Worm (Caenorhabditis elegans) whole organism, L3 larva: Measurements from ENCODE around the gene cra-1.

Source experiments
- aly-2 ChIP-seq: fragments of 150-350 bp; optimal IDR thresholded peaks from 2 replicates; lab custom pipeline; 2014; ENCODE audit warnings: missing biosample characterization, missing genetic modification characterization
- ama-1 ChIP-seq: fragments of 150-350 bp; optimal IDR thresholded peaks from 2 replicates; lab custom pipeline; 2018
- ceh-16 ChIP-seq: sonication (generic microtip); optimal IDR thresholded peaks from 2 replicates; lab custom pipeline; 2017; ENCODE audit warnings: missing biosample characterization, missing genetic modification characterization
- ceh-28 ChIP-seq: fragments of 150-350 bp; optimal IDR thresholded peaks from 2 replicates; lab custom pipeline; 2014; ENCODE audit warnings: missing biosample characterization, missing genetic modification reagents, missing genetic modification characterization
- ceh-82 ChIP-seq: fragments of 150-350 bp; optimal IDR thresholded peaks from 2 replicates; lab custom pipeline; 2014; ENCODE audit warnings: missing biosample characterization, missing genetic modification characterization
- daf-12 ChIP-seq: fragments of 150-350 bp; optimal IDR thresholded peaks from 2 replicates; lab custom pipeline; 2014; ENCODE audit warnings: missing biosample characterization, missing genetic modification reagents, missing genetic modification characterization
- egl-5 ChIP-seq: fragments of 150-350 bp; optimal IDR thresholded peaks from 2 replicates; lab custom pipeline; 2017; ENCODE audit warnings: missing biosample characterization, missing genetic modification reagents, missing genetic modification characterization, inconsistent platforms
- elt-1 ChIP-seq: fragments of 150-350 bp; optimal IDR thresholded peaks from 2 replicates; lab custom pipeline; 2014; ENCODE audit warnings: missing biosample characterization, missing genetic modification characterization
- elt-2 ChIP-seq: sonication (generic microtip); optimal IDR thresholded peaks from 2 replicates; lab custom pipeline; 2016; ENCODE audit warnings: missing genetic modification reagents, mild to moderate bottlenecking, missing genetic modification characterization, missing compliant biosample characterization
- eor-1 ChIP-seq, 2 experiments: fragments of 150-350 bp; optimal IDR thresholded peaks; 2 replicates each; lab custom pipeline; 2014 to 2018; ENCODE audit warnings: missing biosample characterization in 2 of 2, missing genetic modification characterization in 2 of 2
- fkh-10 ChIP-seq: sonication (generic microtip); optimal IDR thresholded peaks from 2 replicates; lab custom pipeline; 2017; ENCODE audit warnings: missing biosample characterization, missing genetic modification reagents, missing genetic modification characterization
- fkh-2 ChIP-seq: fragments of 150-350 bp; optimal IDR thresholded peaks from 2 replicates; lab custom pipeline; 2014; ENCODE audit warnings: missing biosample characterization, missing genetic modification reagents, missing genetic modification characterization
- fos-1 ChIP-seq: fragments of 150-350 bp; optimal IDR thresholded peaks from 2 replicates; lab custom pipeline; 2014; ENCODE audit warnings: missing biosample characterization, missing genetic modification characterization
- hmg-11 ChIP-seq: sonication (generic microtip); optimal IDR thresholded peaks from 2 replicates; lab custom pipeline; 2016; ENCODE audit warnings: missing genetic modification characterization, missing compliant biosample characterization
- jun-1 ChIP-seq: fragments of 150-350 bp; optimal IDR thresholded peaks from 2 replicates; lab custom pipeline; 2014; ENCODE audit warnings: missing biosample characterization, missing genetic modification reagents, missing genetic modification characterization
- lin-15B ChIP-seq: fragments of 150-350 bp; optimal IDR thresholded peaks from 2 replicates; lab custom pipeline; 2014; ENCODE audit warnings: missing biosample characterization, missing genetic modification characterization
- lin-39 ChIP-seq: fragments of 150-350 bp; optimal IDR thresholded peaks from 2 replicates; lab custom pipeline; 2018; ENCODE audit warnings: missing biosample characterization, missing genetic modification reagents, missing genetic modification characterization
- lsy-12 ChIP-seq: sonication (generic microtip); optimal IDR thresholded peaks from 2 replicates; lab custom pipeline; 2016; ENCODE audit warnings: mild to moderate bottlenecking, missing genetic modification characterization, missing compliant biosample characterization
- mdl-1 ChIP-seq: fragments of 150-350 bp; optimal IDR thresholded peaks from 2 replicates; lab custom pipeline; 2014; ENCODE audit warnings: missing biosample characterization, missing genetic modification characterization
- nfya-1 ChIP-seq: sonication (generic microtip); optimal IDR thresholded peaks from 2 replicates; lab custom pipeline; 2017; ENCODE audit warnings: missing genetic modification characterization, mild to moderate bottlenecking, missing compliant biosample characterization, antibody characterized with exemption, moderate library complexity; ENCODE audit not compliant: insufficient read depth
- nhr-11 ChIP-seq: fragments of 150-350 bp; optimal IDR thresholded peaks from 2 replicates; lab custom pipeline; 2014; ENCODE audit warnings: missing biosample characterization, missing genetic modification characterization
- nhr-12 ChIP-seq: fragments of 150-350 bp; optimal IDR thresholded peaks from 2 replicates; lab custom pipeline; 2014; ENCODE audit warnings: missing biosample characterization, missing genetic modification characterization
- nhr-23 ChIP-seq: fragments of 150-350 bp; optimal IDR thresholded peaks from 2 replicates; lab custom pipeline; 2014; ENCODE audit warnings: missing biosample characterization, missing genetic modification reagents, missing genetic modification characterization
- nhr-25 ChIP-seq: sonication (generic microtip); optimal IDR thresholded peaks from 2 replicates; lab custom pipeline; 2017; ENCODE audit warnings: missing biosample characterization, missing genetic modification characterization
- nhr-28 ChIP-seq: fragments of 150-350 bp; optimal IDR thresholded peaks from 2 replicates; lab custom pipeline; 2014; ENCODE audit warnings: missing biosample characterization, missing genetic modification characterization
- nhr-43 ChIP-seq: sonication (generic microtip); optimal IDR thresholded peaks from 2 replicates; lab custom pipeline; 2016; ENCODE audit warnings: mild to moderate bottlenecking, missing genetic modification characterization, missing compliant biosample characterization; ENCODE audit not compliant: poor library complexity, severe bottlenecking
- nhr-67 ChIP-seq: fragments of 150-350 bp; optimal IDR thresholded peaks from 2 replicates; lab custom pipeline; 2014; ENCODE audit warnings: missing biosample characterization, missing genetic modification characterization
- nhr-76 ChIP-seq: fragments of 150-350 bp; sonication (generic microtip); optimal IDR thresholded peaks from 5 replicates; lab custom pipeline; 2014; ENCODE audit warnings: missing biosample characterization, missing genetic modification characterization
- nhr-77 ChIP-seq: fragments of 150-350 bp; optimal IDR thresholded peaks from 2 replicates; lab custom pipeline; 2014; ENCODE audit warnings: missing biosample characterization, missing genetic modification characterization
- pha-4 ChIP-seq: fragments of 150-350 bp; optimal IDR thresholded peaks from 2 replicates; lab custom pipeline; 2014; ENCODE audit warnings: missing biosample characterization, missing genetic modification reagents, missing genetic modification characterization
- pqm-1 ChIP-seq: fragments of 150-350 bp; optimal IDR thresholded peaks from 2 replicates; lab custom pipeline; 2017; ENCODE audit warnings: missing biosample characterization, missing genetic modification characterization, inconsistent platforms
- skn-1 ChIP-seq: fragments of 150-350 bp; optimal IDR thresholded peaks from 2 replicates; lab custom pipeline; 2014; ENCODE audit warnings: missing biosample characterization, missing genetic modification characterization
- snpc-4 ChIP-seq: fragments of 150-350 bp; optimal IDR thresholded peaks from 2 replicates; lab custom pipeline; 2014; ENCODE audit warnings: missing biosample characterization, missing genetic modification characterization
- unc-39 ChIP-seq: sonication (generic microtip); optimal IDR thresholded peaks from 4 replicates; lab custom pipeline; 2017; ENCODE audit warnings: missing biosample characterization, missing genetic modification characterization
- unc-62 ChIP-seq: fragments of 150-350 bp; sonication (generic microtip); optimal IDR thresholded peaks from 4 replicates; lab custom pipeline; 2014; ENCODE audit warnings: missing biosample characterization, missing genetic modification reagents, missing genetic modification characterization
- zag-1 ChIP-seq: fragments of 150-350 bp; optimal IDR thresholded peaks from 2 replicates; lab custom pipeline; 2014; ENCODE audit warnings: missing biosample characterization, missing genetic modification characterization
- ztf-4 ChIP-seq: fragments of 150-350 bp; optimal IDR thresholded peaks from 2 replicates; lab custom pipeline; 2014; ENCODE audit warnings: missing biosample characterization, missing genetic modification characterization

Gene cra-1

DNA sequence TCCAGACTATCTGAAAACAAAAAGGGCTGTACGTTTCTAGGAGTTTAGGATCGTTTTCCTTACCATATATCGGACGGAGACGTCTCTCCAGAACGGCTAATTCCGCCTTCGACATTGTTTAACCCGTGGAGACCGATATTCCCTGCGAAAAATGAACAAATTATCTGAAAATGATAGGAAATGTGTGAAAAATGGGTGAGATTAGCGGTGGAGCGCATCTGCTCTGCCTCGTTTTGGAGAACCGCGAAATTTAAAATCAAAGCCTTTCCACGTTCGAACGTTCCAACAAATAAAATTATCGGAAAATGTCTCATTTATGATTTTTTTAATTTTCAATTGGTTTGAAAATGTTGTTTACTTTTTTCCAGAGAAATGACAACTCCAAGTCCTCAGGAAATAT is at the start of gene cra-1, which contains the start of gene kbp-1:
Gene cra-1, minus strand, starts transcription at position 193 of the 400 bp plus-strand sequence.
Gene kbp-1, plus strand, starts transcription at position 366 of the 400 bp plus-strand sequence.
- TF ChIP-seq mdl-1 (tag; lab: Kevin White, UChicago) (no peak), hmg-11 (tag; lab: Kevin White, UChicago) (no peak), nhr-25 (tag; lab: Kevin White, UChicago) (no peak), unc-39 (tag; lab: Kevin White, UChicago) (no peak), nhr-28 (tag; lab: Kevin White, UChicago) (no peak), nhr-67 (tag; lab: Kevin White, UChicago) (no peak), daf-12 (tag; lab: Kevin White, UChicago) (no peak), zag-1 (no peak), ceh-28 (tag; lab: Kevin White, UChicago) (no peak), skn-1 (tag; lab: Kevin White, UChicago) (peak; percentile 37), pha-4 (peak; percentile 52), fos-1 (no peak), unc-62 (GFP tag; lab: Kevin White, UChicago) (no peak), fkh-2 (tag; lab: Kevin White, UChicago) (no peak), nhr-77 (tag; lab: Kevin White, UChicago) (no peak), nhr-12 (tag; lab: Kevin White, UChicago) (no peak), elt-1 (tag; lab: Kevin White, UChicago) (no peak), lin-39 (tag; lab: Kevin White, UChicago) (peak; percentile 22), snpc-4 (tag; lab: Kevin White, UChicago) (peak; percentile 32), nfya-1 (peak; percentile 52), nhr-43 (no peak), elt-2 (tag; lab: Kevin White, UChicago) (peak; percentile 5), lin-15B (tag; lab: Kevin White, UChicago) (peak; percentile 34), eor-1 (tag; optimal IDR thresholded peaks at IDR 0.05; lab: Kevin White, UChicago) (no peak), egl-5 (peak; percentile 64), ceh-16 (tag; lab: Kevin White, UChicago) (no peak), aly-2 (tag; lab: Kevin White, UChicago) (no peak), nhr-76 (tag; lab: Kevin White, UChicago) (no peak), nhr-23 (tag; lab: Kevin White, UChicago) (peak; percentile 30), jun-1 (tag; lab: Kevin White, UChicago) (no peak), lsy-12 (tag; lab: Kevin White, UChicago) (no peak), ztf-4 (no peak), ama-1 (lab: Kevin White, UChicago) (no peak)

DNA sequence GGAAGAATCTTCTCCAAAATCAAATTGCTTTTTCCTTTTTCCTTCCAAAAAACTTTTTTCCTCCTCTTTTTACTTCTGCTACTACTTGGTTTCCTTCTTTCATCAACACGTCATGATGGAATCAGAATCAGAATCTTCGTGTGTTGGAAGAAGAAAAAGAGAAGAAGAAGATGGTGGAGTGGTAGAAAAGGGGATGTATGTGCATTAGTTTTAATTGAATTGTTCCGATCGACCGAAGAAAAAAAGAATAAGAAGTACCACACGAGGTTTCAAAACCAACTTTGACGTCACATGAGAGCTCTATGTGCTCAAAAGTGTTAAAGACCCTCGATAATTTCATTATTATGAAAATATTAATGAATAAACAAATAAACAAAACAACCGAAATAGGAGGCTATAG is 45.6 kb upstream of the cra-1 start:
- peak; percentile 31 for TF ChIP-seq fkh-10 (GFP tag; lab: Kevin White, UChicago)
- no peak for TF ChIP-seq lin-39 (tag; lab: Kevin White, UChicago)
- TF ChIP-seq, all 47 proteins: peak for 1

DNA sequence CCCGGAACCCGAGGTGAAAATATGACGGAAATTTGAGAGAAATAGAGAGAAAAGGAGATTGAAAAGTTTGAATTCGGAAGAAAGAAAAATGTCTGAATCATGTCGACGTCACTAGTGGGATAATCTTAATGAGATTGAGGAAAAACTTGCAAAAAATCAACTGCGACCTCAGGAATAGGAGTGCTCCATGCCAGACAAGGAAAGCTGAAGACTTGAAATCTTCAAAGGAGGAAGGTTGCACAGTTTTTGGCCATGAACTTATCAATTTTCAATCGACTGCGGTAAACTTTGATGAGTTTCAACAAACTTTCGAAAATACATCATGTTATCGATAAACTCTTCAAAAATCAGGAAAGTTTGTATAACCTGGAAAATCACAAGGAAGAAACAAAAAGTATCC is 43.1 kb upstream of the cra-1 start, which contains the start of gene pdf-1:
Gene pdf-1, minus strand, starts transcription at position 101 of the 400 bp plus-strand sequence.
- TF ChIP-seq ceh-82 (tag; lab: Kevin White, UChicago), result no peak
- no peak for TF ChIP-seq snpc-4 (tag; lab: Kevin White, UChicago)
- no peak for TF ChIP-seq ztf-4
- TF ChIP-seq, all 47 proteins: peak for 0

DNA sequence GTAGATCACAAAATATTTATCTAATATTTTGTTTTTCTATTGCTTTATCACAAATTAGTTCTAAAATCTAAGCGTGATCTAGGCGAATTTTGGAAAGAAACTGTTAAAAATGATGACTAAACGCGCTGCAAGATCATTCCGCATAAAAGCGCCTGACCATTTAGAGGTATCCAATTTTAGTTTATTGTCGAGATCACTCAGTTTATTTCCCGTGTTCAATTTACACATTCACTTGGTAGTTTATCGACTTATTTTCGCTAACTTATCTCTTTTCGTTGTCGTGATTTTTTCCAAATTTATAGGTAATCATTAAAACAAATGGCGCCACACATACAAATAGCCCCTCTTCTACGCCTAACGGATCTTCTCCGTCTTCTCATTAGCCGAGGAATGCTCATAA is 37.1 kb upstream of the cra-1 start, which contains the start of gene T07E3.2:
Gene T07E3.2, plus strand, starts transcription at position 301 of the 400 bp plus-strand sequence.
- TF ChIP-seq ceh-28 (tag; lab: Kevin White, UChicago) (no peak), hmg-11 (tag; lab: Kevin White, UChicago) (no peak), nhr-12 (tag; lab: Kevin White, UChicago) (no peak), nhr-11 (tag; lab: Kevin White, UChicago) (no peak)

DNA sequence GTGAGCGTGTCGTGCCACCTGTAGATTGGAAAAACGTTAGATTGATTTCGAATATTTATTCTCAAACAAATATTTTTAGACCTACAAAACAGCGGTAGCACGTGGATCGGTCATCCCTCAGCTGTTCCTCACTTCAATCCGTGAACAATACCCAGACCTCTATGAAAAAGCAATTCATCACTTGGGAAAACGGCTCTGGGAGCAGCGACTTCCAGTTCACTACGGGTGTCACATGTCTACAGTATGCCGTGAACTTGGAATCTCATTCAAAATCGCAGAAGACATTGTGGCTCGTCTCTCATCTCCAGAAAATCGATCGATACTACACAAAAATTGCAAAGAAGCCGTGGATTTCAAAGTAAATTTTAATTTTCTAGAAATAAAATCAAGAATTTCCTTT is 35.2 kb upstream of the cra-1 start:
- TF ChIP-seq ztf-4, result no peak
- TF ChIP-seq pqm-1 (tag; lab: Kevin White, UChicago), result no peak
- no peak for TF ChIP-seq nhr-76 (tag; lab: Kevin White, UChicago)
- no peak for TF ChIP-seq ceh-16 (tag; lab: Kevin White, UChicago)
- TF ChIP-seq nhr-77 (tag; lab: Kevin White, UChicago), result no peak
